Worm (Caenorhabditis elegans): ENCODE measurements around the gene tsg-101.

DNA sequence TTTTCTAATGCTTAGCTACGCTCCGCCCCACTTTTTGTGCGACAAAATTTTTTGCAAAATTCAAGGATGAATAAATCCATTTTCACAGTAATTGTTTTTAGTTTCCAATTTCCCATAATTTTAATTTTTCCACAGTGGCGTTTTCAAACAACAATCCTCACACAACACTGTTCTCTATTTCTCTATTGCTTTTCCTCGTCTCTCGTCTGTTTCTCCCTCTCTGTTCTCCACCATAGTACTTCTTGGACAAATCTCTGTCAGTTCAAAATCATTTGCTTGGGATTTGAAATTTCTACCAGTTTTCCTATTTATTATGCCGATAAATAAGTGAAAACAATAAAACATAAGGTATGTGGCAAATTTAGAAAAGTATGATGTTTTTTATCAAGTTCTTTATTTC is 51.1 kb downstream of the tsg-101 start, which contains the start of gene F58E2.4:
- TF ChIP-seq skn-1 (tag; optimal IDR thresholded peaks at IDR 0.05) (no peak), nhr-11 (tag; optimal IDR thresholded peaks at IDR 0.05) (no peak), nhr-77 (tag; optimal IDR thresholded peaks at IDR 0.05) (no peak), dsc-1 (tag; optimal IDR thresholded peaks at IDR 0.05) (no peak), nhr-237 (tag; optimal IDR thresholded peaks at IDR 0.05) (no peak), nhr-28 (tag; optimal IDR thresholded peaks at IDR 0.05) (no peak), mep-1 (tag; optimal IDR thresholded peaks at IDR 0.05) (no peak), nhr-76 (tag; optimal IDR thresholded peaks at IDR 0.05) (no peak), egl-13 (tag; optimal IDR thresholded peaks at IDR 0.05) (no peak), rnt-1 (tag; optimal IDR thresholded peaks at IDR 0.05) (no peak), alr-1 (tag; optimal IDR thresholded peaks at IDR 0.05; ENCODE audit: borderline replicate concordance) (no peak), blmp-1 (tag; optimal IDR thresholded peaks at IDR 0.05) (peak; percentile 21), pax-3 (tag; optimal IDR thresholded peaks at IDR 0.05) (no peak)
